Fruit fly (Drosophila melanogaster): Measurements from ENCODE around the gene kek1.

The kek1 gene

dm6 chr2L:12829237-12829881 is 6.8 kb upstream of the kek1 start (continued):
- TF ChIP-seq CG18599 (GFP tag; optimal IDR thresholded peaks at IDR 0.05), result peak; percentile 35
- TF ChIP-seq CG7839 (tag; optimal IDR thresholded peaks at IDR 0.05), result peak; percentile 34
- peak; percentile 22 for TF ChIP-seq CG2712 (tag; optimal IDR thresholded peaks at IDR 0.05)
- TF ChIP-seq unpg (GFP tag; optimal IDR thresholded peaks at IDR 0.05), result no peak
- no peak for TF ChIP-seq Max (GFP tag; optimal IDR thresholded peaks at IDR 0.05)
- TF ChIP-seq grau (tag; optimal IDR thresholded peaks at IDR 0.05), result peak; percentile 17
- TF ChIP-seq corto (GFP tag; optimal IDR thresholded peaks at IDR 0.05), result no peak
- TF ChIP-seq dmrt99B (tag; optimal IDR thresholded peaks at IDR 0.05), result peak; percentile 20
- no peak for TF ChIP-seq Dek (tag; optimal IDR thresholded peaks at IDR 0.05)
- no peak for TF ChIP-seq ash1 (GFP tag; optimal IDR thresholded peaks at IDR 0.05)
- TF ChIP-seq CG7556 (GFP tag; optimal IDR thresholded peaks at IDR 0.05), result peak; percentile 33
- peak; percentile 3 for TF ChIP-seq CG18262 (tag; optimal IDR thresholded peaks at IDR 0.05)
- no peak for TF ChIP-seq CG12155 (GFP tag; optimal IDR thresholded peaks at IDR 0.05)
- TF ChIP-seq esg (GFP tag; conservative IDR thresholded peaks at IDR 0.05), result no peak
- TF ChIP-seq CG2678 (tag; optimal IDR thresholded peaks at IDR 0.05), result peak; percentile 28
- TF ChIP-seq CG12942 (GFP tag; optimal IDR thresholded peaks at IDR 0.05), result no peak
- no peak for TF ChIP-seq CG5245 (GFP tag; optimal IDR thresholded peaks at IDR 0.05)
- TF ChIP-seq CG13624 (GFP tag; optimal IDR thresholded peaks at IDR 0.05), result no peak

DNA sequence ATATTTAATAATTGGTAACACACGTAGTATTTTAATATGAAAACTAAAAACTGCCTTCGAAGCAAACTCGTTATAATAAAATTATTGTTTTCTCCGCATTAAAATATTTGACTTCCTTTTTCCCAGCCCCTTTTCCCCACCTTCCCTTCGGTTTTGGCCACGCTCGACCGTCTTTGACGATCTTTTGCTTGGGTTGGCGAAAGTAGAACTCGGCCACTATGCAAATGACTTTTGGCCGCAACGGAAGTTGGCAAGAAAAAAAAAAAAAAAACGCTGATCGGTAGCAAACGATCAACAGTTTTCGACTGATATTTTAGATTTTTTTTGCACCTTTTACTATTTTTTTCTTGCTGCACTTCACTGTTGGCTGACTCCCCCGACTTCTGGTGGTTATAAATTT is 2.8 kb upstream of the kek1 start:
- no peak for TF ChIP-seq grn (GFP tag; optimal IDR thresholded peaks at IDR 0.05)
- TF ChIP-seq CG18764 (GFP tag; optimal IDR thresholded peaks at IDR 0.05), result no peak

dm6 chr2L:12824213-12824612 is 1.6 kb upstream of the kek1 start:
- no peak for TF ChIP-seq CG9609 (GFP tag; optimal IDR thresholded peaks at IDR 0.05)
- peak; percentile 16 for TF ChIP-seq grn (GFP tag; optimal IDR thresholded peaks at IDR 0.05)
- no peak for TF ChIP-seq peb (GFP tag; IDR thresholded peaks at IDR 0.05)
- TF ChIP-seq Doc2 (GFP tag; IDR thresholded peaks at IDR 0.05), result no peak
- TF ChIP-seq lilli (GFP tag; optimal IDR thresholded peaks at IDR 0.05), result no peak
- peak; percentile 2 for TF ChIP-seq Ets65A (GFP tag)
- no peak for TF ChIP-seq Hmr (GFP tag; optimal IDR thresholded peaks at IDR 0.05)
- no peak for TF ChIP-seq gce (GFP tag; IDR thresholded peaks at IDR 0.05)
- no peak for TF ChIP-seq CG4328 (GFP tag; optimal IDR thresholded peaks at IDR 0.05)
- TF ChIP-seq CG12769 (tag; optimal IDR thresholded peaks at IDR 0.05), result peak; percentile 28
- TF ChIP-seq row (GFP tag; IDR thresholded peaks at IDR 0.05), result no peak
- TF ChIP-seq crc (GFP tag; optimal IDR thresholded peaks at IDR 0.05), result no peak
- TF ChIP-seq bcd (GFP tag; optimal IDR thresholded peaks at IDR 0.05), result no peak
- no peak for TF ChIP-seq inv (GFP tag; IDR thresholded peaks at IDR 0.05; ENCODE audit: partially characterized antibody)
- no peak for TF ChIP-seq sd (tag; optimal IDR thresholded peaks at IDR 0.05)

dm6 chr2L:12823624-12824023 is 1.0 kb upstream of the kek1 start:
- TF ChIP-seq PHDP (tag; optimal IDR thresholded peaks at IDR 0.05) (peak; percentile 10), CG3995 (GFP tag; optimal IDR thresholded peaks at IDR 0.05) (no peak), bsh (GFP tag; optimal IDR thresholded peaks at IDR 0.05) (peak in 1 of 2 experiments; percentile 27), fd96Cb (tag; optimal IDR thresholded peaks at IDR 0.05) (peak; percentile 16), CG14014 (GFP tag; IDR thresholded peaks at IDR 0.05) (no peak), grau (tag; optimal IDR thresholded peaks at IDR 0.05) (peak; percentile 51), CG15269 (tag; optimal IDR thresholded peaks at IDR 0.05) (peak; percentile 4), gem (tag; optimal IDR thresholded peaks at IDR 0.05) (peak; percentile 62), jumu (GFP tag; optimal IDR thresholded peaks at IDR 0.05) (no peak), CG17361 (GFP tag; IDR thresholded peaks at IDR 0.05) (peak; percentile 61; the same call in 2 of the 3 replicates), phol (tag; optimal IDR thresholded peaks at IDR 0.05) (peak; percentile 35), CG14710 (tag; optimal IDR thresholded peaks at IDR 0.05) (peak; percentile 1), Sox102F (GFP tag; optimal IDR thresholded peaks at IDR 0.05) (peak; percentile 51), Nf-YA (GFP tag; IDR thresholded peaks at IDR 0.05) (no peak)

Data from whole organism, embryonic.